Worm (Caenorhabditis elegans) whole organism, L4 larva: ENCODE data around the gene C27A2.12.
A peak's percentile ranks its signal among the peaks of the same experiment; 100 is the strongest.

Experiments used
- F10B5.3 ChIP-seq: sonication (generic microtip); optimal IDR thresholded peaks from 2 replicates; lab custom pipeline; 2016; ENCODE audit warnings: mild to moderate bottlenecking, missing genetic modification characterization, missing compliant biosample characterization
- F37D6.2 ChIP-seq: sonication (generic microtip); optimal IDR thresholded peaks from 2 replicates; lab custom pipeline; 2016; ENCODE audit warnings: mild to moderate bottlenecking, missing genetic modification characterization, missing compliant biosample characterization
- F44E2.7 ChIP-seq: fragments of 200-800 bp; sonication (Bioruptor generic); IDR thresholded peaks from 2 replicates; pipeline ENCODE4 v2.1.2; 2022; ENCODE audit warnings: missing genetic modification characterization, missing compliant biosample characterization
- R02D3.7 ChIP-seq: fragments of 150-350 bp; sonication (generic microtip); optimal IDR thresholded peaks from 3 replicates; lab custom pipeline; 2014; ENCODE audit warnings: missing biosample characterization, missing genetic modification characterization
- T20F7.1 ChIP-seq: fragments of 200-800 bp; sonication (Bioruptor generic); optimal IDR thresholded peaks from 2 replicates; lab custom pipeline; 2018; ENCODE audit warnings: mild to moderate bottlenecking, missing genetic modification characterization, missing compliant biosample characterization
- Y105C5A.15 ChIP-seq: fragments of 200-800 bp; sonication (Bioruptor generic); IDR thresholded peaks from 2 replicates; pipeline ENCODE4 v1.3.6; 2022; ENCODE audit warnings: missing genetic modification characterization, missing compliant biosample characterization
- Y48G9A.11 ChIP-seq: fragments of 200-800 bp; sonication (Bioruptor generic); IDR thresholded peaks from 2 replicates; pipeline ENCODE4 v1.3.6; 2022; ENCODE audit warnings: missing genetic modification reagents, missing genetic modification characterization, missing compliant biosample characterization
- Y5F2A.4 ChIP-seq: fragments of 200-800 bp; sonication (Bioruptor generic); optimal IDR thresholded peaks from 2 replicates; lab custom pipeline; 2018; ENCODE audit warnings: mild to moderate bottlenecking, missing genetic modification characterization, missing compliant biosample characterization
- Y75B8A.6 ChIP-seq: fragments of 200-800 bp; sonication (Bioruptor generic); IDR thresholded peaks from 2 replicates; pipeline ENCODE4 v1.3.6; 2022; ENCODE audit warnings: missing genetic modification reagents, missing genetic modification characterization, missing compliant biosample characterization
- ZK337.2 ChIP-seq: fragments of 200-800 bp; sonication (Bioruptor generic); IDR thresholded peaks from 2 replicates; pipeline ENCODE4 v1.3.6; 2022; ENCODE audit warnings: missing genetic modification reagents, missing genetic modification characterization, missing compliant biosample characterization
- aha-1 ChIP-seq: fragments of 150-350 bp; peaks from one replicate; lab custom pipeline; 2014; ENCODE audit warnings: missing biosample characterization, missing genetic modification characterization
- attf-4 ChIP-seq: sonication (generic microtip); optimal IDR thresholded peaks from 3 replicates; lab custom pipeline; 2017; ENCODE audit warnings: missing biosample characterization, missing genetic modification characterization
- ceh-20 ChIP-seq: fragments of 200-800 bp; sonication (Bioruptor generic); IDR thresholded peaks from 2 replicates; pipeline ENCODE4 v1.3.6; 2022; ENCODE audit warnings: missing genetic modification reagents, missing genetic modification characterization, missing compliant biosample characterization
- ceh-82 ChIP-seq: sonication (generic microtip); optimal IDR thresholded peaks from 2 replicates; lab custom pipeline; 2017; ENCODE audit warnings: missing biosample characterization, missing genetic modification characterization
- ctbp-1 ChIP-seq: fragments of 200-800 bp; sonication (Bioruptor generic); IDR thresholded peaks from 2 replicates; pipeline ENCODE4 v1.3.6; 2022; ENCODE audit warnings: missing genetic modification reagents, missing genetic modification characterization, missing compliant biosample characterization
- dmd-9 ChIP-seq: fragments of 200-800 bp; sonication (Bioruptor generic); IDR thresholded peaks from 2 replicates; pipeline ENCODE4 v1.3.6; 2022; ENCODE audit warnings: missing genetic modification reagents, missing genetic modification characterization, missing compliant biosample characterization
- dpl-1 ChIP-seq: fragments of 150-350 bp; optimal IDR thresholded peaks from 2 replicates; lab custom pipeline; 2014; ENCODE audit warnings: missing biosample characterization, missing genetic modification reagents, missing genetic modification characterization
- fkh-10 ChIP-seq: fragments of 150-350 bp; optimal IDR thresholded peaks from 2 replicates; lab custom pipeline; 2014; ENCODE audit warnings: missing biosample characterization, missing genetic modification reagents, missing genetic modification characterization
- hlh-11 ChIP-seq: fragments of 200-800 bp; sonication (Bioruptor generic); optimal IDR thresholded peaks from 2 replicates; lab custom pipeline; 2018; ENCODE audit warnings: mild to moderate bottlenecking, missing genetic modification characterization, missing compliant biosample characterization
- hlh-30 ChIP-seq: sonication (generic microtip); optimal IDR thresholded peaks from 2 replicates; lab custom pipeline; 2017; ENCODE audit warnings: antibody characterized with exemption, mild to moderate bottlenecking, missing genetic modification characterization, missing compliant biosample characterization; ENCODE audit not compliant: insufficient read depth
- hmg-1.1 ChIP-seq: fragments of 200-800 bp; sonication (Bioruptor generic); IDR thresholded peaks from 2 replicates; pipeline ENCODE4 v1.3.6; 2022; ENCODE audit warnings: missing genetic modification reagents, missing genetic modification characterization, missing compliant biosample characterization
- lin-1 ChIP-seq: fragments of 200-800 bp; sonication (Bioruptor generic); IDR thresholded peaks from 2 replicates; pipeline ENCODE4 v1.3.6; 2022; ENCODE audit warnings: missing genetic modification reagents, missing genetic modification characterization, missing compliant biosample characterization
- lin-15B ChIP-seq: fragments of 150-350 bp; sonication (generic microtip); optimal IDR thresholded peaks from 3 replicates; lab custom pipeline; 2014; ENCODE audit warnings: missing biosample characterization, missing genetic modification characterization
- lin-29 ChIP-seq: fragments of 200-800 bp; sonication (Bioruptor generic); IDR thresholded peaks from 2 replicates; pipeline ENCODE4 v1.3.6; 2022; ENCODE audit warnings: missing genetic modification reagents, missing genetic modification characterization, missing compliant biosample characterization
- lin-38 ChIP-seq: fragments of 200-800 bp; sonication (Bioruptor generic); IDR thresholded peaks from 2 replicates; pipeline ENCODE4 v1.3.6; 2022; ENCODE audit warnings: missing genetic modification reagents, missing genetic modification characterization, missing compliant biosample characterization
- lin-39 ChIP-seq: fragments of 150-350 bp; optimal IDR thresholded peaks from 2 replicates; lab custom pipeline; 2014; ENCODE audit warnings: missing biosample characterization, missing genetic modification reagents, missing genetic modification characterization
- madf-5 ChIP-seq, 2 experiments: fragments of 200-800 bp; sonication (Bioruptor generic); IDR thresholded peaks; 2 replicates each; pipeline ENCODE4 v1.3.6; 2022; ENCODE audit warnings: missing compliant biosample characterization in 2 of 2, missing genetic modification characterization in 2 of 2
- mdl-1 ChIP-seq, 2 experiments: fragments of 150-350 bp in 1 of 2; sonication (generic microtip) in 1 of 2; optimal IDR thresholded peaks; 2 replicates each; lab custom pipeline; 2014 to 2017; ENCODE audit warnings: missing biosample characterization in 2 of 2, missing genetic modification characterization in 2 of 2
- mdt-29 ChIP-seq: fragments of 200-800 bp; sonication (Bioruptor generic); IDR thresholded peaks from 2 replicates; pipeline ENCODE4 v1.3.6; 2022; ENCODE audit warnings: missing genetic modification reagents, missing genetic modification characterization, missing compliant biosample characterization
- mep-1 ChIP-seq: fragments of 150-350 bp; sonication (generic microtip); optimal IDR thresholded peaks from 3 replicates; lab custom pipeline; 2014; ENCODE audit warnings: missing biosample characterization, missing genetic modification characterization
- mxl-2 ChIP-seq: fragments of 200-800 bp; sonication (Bioruptor generic); conservative IDR thresholded peaks from 2 replicates; pipeline ENCODE4 v1.3.6; 2022; ENCODE audit warnings: missing genetic modification reagents, missing genetic modification characterization, missing compliant biosample characterization
- nhr-41 ChIP-seq: fragments of 200-800 bp; sonication (Bioruptor generic); IDR thresholded peaks from 2 replicates; pipeline ENCODE4 v1.3.6; 2022; ENCODE audit warnings: missing genetic modification reagents, missing genetic modification characterization, missing compliant biosample characterization
- nhr-42 ChIP-seq: fragments of 200-800 bp; sonication (Bioruptor generic); IDR thresholded peaks from 2 replicates; pipeline ENCODE4 v1.3.6; 2022; ENCODE audit warnings: missing genetic modification characterization, missing compliant biosample characterization
- nhr-48 ChIP-seq: sonication (generic microtip); optimal IDR thresholded peaks from 2 replicates; lab custom pipeline; 2016; ENCODE audit warnings: mild to moderate bottlenecking, missing genetic modification characterization, missing compliant biosample characterization
- nhr-6 ChIP-seq: fragments of 150-350 bp; optimal IDR thresholded peaks from 2 replicates; lab custom pipeline; 2014; ENCODE audit warnings: missing biosample characterization, missing genetic modification characterization
- rbr-2 ChIP-seq: sonication (generic microtip); optimal IDR thresholded peaks from 2 replicates; lab custom pipeline; 2016; ENCODE audit warnings: missing genotype, missing genetic modification characterization, missing compliant biosample characterization
- saeg-2 ChIP-seq: fragments of 200-800 bp; sonication (Bioruptor generic); IDR thresholded peaks from 2 replicates; pipeline ENCODE4 v1.3.6; 2022; ENCODE audit warnings: missing genetic modification reagents, missing genetic modification characterization, missing compliant biosample characterization
- sdz-12 ChIP-seq: fragments of 200-800 bp; sonication (Bioruptor generic); optimal IDR thresholded peaks from 2 replicates; lab custom pipeline; 2018; ENCODE audit warnings: mild to moderate bottlenecking, missing genetic modification characterization, missing compliant biosample characterization
- set-16 ChIP-seq: fragments of 200-800 bp; sonication (Bioruptor generic); IDR thresholded peaks from 2 replicates; pipeline ENCODE4 v1.3.6; 2022; ENCODE audit warnings: missing genetic modification reagents, missing genetic modification characterization, missing compliant biosample characterization
- skn-1 ChIP-seq: fragments of 150-350 bp; optimal IDR thresholded peaks from 2 replicates; lab custom pipeline; 2014; ENCODE audit warnings: missing biosample characterization, missing genetic modification characterization
- snpc-4 ChIP-seq: fragments of 150-350 bp; optimal IDR thresholded peaks from 2 replicates; lab custom pipeline; 2014; ENCODE audit warnings: missing biosample characterization, missing genetic modification characterization
- spr-3 ChIP-seq: fragments of 200-800 bp; sonication (Bioruptor generic); optimal IDR thresholded peaks from 2 replicates; lab custom pipeline; 2018; ENCODE audit warnings: mild to moderate bottlenecking, missing genetic modification characterization, missing compliant biosample characterization
- unc-62 ChIP-seq, 3 experiments: fragments of 150-350 bp in 1 of 3; sonication (generic microtip); optimal IDR thresholded peaks in 2 of 3; peaks in 1 of 3; 1 replicate in 1 of 3; 2 replicates in 2 of 3; lab custom pipeline; 2014 to 2017; ENCODE audit warnings: missing biosample characterization in 3 of 3, missing genetic modification characterization in 3 of 3, missing genetic modification reagents in 3 of 3, missing genotype in 1 of 3
- vab-7 ChIP-seq: fragments of 200-800 bp; sonication (Bioruptor generic); IDR thresholded peaks from 2 replicates; pipeline ENCODE4 v1.3.6; 2022; ENCODE audit warnings: missing genetic modification reagents, missing genetic modification characterization, missing compliant biosample characterization
- zfp-3 ChIP-seq: fragments of 200-800 bp; sonication (Bioruptor generic); conservative IDR thresholded peaks from 2 replicates; pipeline ENCODE4 v1.3.6; 2022; ENCODE audit warnings: missing genetic modification reagents, missing genetic modification characterization, missing compliant biosample characterization
- zip-11 ChIP-seq: fragments of 200-800 bp; sonication (Bioruptor generic); IDR thresholded peaks from 2 replicates; pipeline ENCODE4 v1.3.6; 2022; ENCODE audit warnings: missing genetic modification characterization, missing compliant biosample characterization
- ztf-11 ChIP-seq: fragments of 150-350 bp; optimal IDR thresholded peaks from 2 replicates; lab custom pipeline; 2014; ENCODE audit warnings: missing biosample characterization, missing genetic modification characterization

C27A2.12 gene

ce11 chrII:5057315-5057714, 621 bp downstream of the C27A2.12 start (continued):
- TF ChIP-seq spr-3 (GFP tag; lab: Kevin White, UChicago) (peak; percentile 40), nhr-6 (tag; lab: Kevin White, UChicago) (no peak), ceh-82 (no peak), ceh-20 (0 out of 2 replicates have a peak, but pooled peaks have one; percentile 45), sdz-12 (peak; percentile 55), Y48G9A.11 (peak; percentile 63), F44E2.7 (GFP tag; lab: Robert Waterston, UW) (no peak), nhr-42 (peak; percentile 72; the same call in 1 of the 2 replicates), rbr-2 (tag; lab: Kevin White, UChicago) (peak; percentile 68), zip-11 (0 out of 2 replicates have a peak, but pooled peaks have one; percentile 21), F37D6.2 (peak; percentile 13), ZK337.2 (GFP tag; lab: Robert Waterston, UW) (peak; percentile 58; the same call in 1 of the 2 replicates), R02D3.7 (tag; lab: Kevin White, UChicago) (no peak), hlh-30 (tag; lab: Kevin White, UChicago) (peak; percentile 51), set-16 (GFP tag; lab: Robert Waterston, UW) (peak; percentile 20; the same call in 1 of the 2 replicates), Y5F2A.4 (GFP tag; lab: Kevin White, UChicago) (no peak), skn-1 (tag; lab: Kevin White, UChicago) (no peak), F10B5.3 (tag; lab: Kevin White, UChicago) (peak; percentile 63), mxl-2 (GFP tag; lab: Robert Waterston, UW) (no peak), snpc-4 (tag; lab: Kevin White, UChicago) (peak; percentile 93), nhr-48 (peak; percentile 34), lin-15B (tag; lab: Kevin White, UChicago) (no peak), mdt-29 (GFP tag; lab: Robert Waterston, UW) (peak; percentile 51; the same call in 1 of the 2 replicates), ztf-11 (tag; lab: Kevin White, UChicago) (no peak), T20F7.1 (GFP tag; lab: Kevin White, UChicago) (peak; percentile 48), hmg-1.1 (GFP tag; lab: Robert Waterston, UW) (peak; percentile 75), lin-39 (no peak), mdl-1 (tag; optimal IDR thresholded peaks at IDR 0.05; lab: Kevin White, UChicago) (peak in 1 of 2 experiments; percentile 55)

DNA sequence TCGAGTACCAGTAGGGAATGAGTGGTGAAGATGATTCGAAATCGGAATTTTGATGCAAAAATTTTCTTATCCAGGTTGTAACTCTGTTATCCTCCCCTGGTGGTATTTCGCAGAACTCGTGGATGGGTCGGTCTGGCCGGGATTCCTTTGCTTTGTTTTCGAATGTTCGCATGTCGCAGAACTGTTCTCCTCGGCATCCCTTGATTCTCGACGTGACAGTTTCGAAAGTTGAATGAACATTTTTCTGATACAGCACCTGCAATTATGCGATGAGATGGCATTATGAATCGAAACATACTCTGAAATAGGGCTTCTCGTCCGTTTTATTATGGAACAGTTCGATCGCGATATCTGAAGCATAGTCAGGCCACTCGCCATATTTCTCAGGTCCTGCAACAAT, 1.7 kb downstream of the C27A2.12 start:
- TF ChIP-seq unc-62 (GFP tag; optimal IDR thresholded peaks at IDR 0.05 in 1 of 2; lab: Kevin White, UChicago) (no peak), unc-62 (tag; optimal IDR thresholded peaks at IDR 0.05; lab: Kevin White, UChicago) (no peak), madf-5 (GFP tag; IDR thresholded peaks at IDR 0.05; lab: Robert Waterston, UW) (peak in 1 of 2 experiments; percentile 40; a peak in 1 of 4 replicates), hlh-11 (tag; lab: Kevin White, UChicago) (no peak), ctbp-1 (GFP tag; lab: Robert Waterston, UW) (peak; percentile 10; the same call in 1 of the 2 replicates), zfp-3 (GFP tag; lab: Robert Waterston, UW) (0 out of 2 replicates have a peak, but pooled peaks have one; percentile 19), aha-1 (tag; lab: Kevin White, UChicago) (peak; percentile 21), mep-1 (tag; lab: Kevin White, UChicago) (no peak), lin-38 (GFP tag; lab: Robert Waterston, UW) (no peak)

DNA sequence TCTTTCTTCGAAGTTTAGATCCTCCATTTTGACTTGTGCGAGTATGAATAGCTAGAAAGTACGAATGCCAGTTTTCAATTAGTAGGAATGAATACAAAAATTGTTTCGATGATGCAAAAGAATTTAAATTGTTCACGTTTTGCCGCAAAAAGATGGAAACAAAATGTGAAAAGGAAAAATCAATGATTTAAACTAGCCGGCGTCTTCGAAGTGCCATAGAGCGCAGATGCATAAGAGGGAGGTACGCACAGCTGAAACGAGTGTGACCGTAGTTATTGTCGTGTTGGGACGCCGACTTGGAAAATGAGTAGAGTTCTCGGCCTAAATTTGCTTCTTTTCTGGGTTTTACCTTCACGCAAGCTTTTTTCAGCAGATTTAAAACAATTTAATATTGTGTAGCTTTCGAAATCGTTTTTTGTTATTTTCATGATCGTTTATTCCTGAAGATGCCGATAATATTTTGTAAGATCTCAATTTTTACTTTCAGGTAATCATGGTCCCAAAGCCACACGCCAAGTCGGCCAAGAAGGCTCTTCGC, 2.7 kb downstream of the C27A2.12 start, which contains the start of the genes ify-1 and rpl-22:
TSS of gene ify-1 (minus strand) at position 51 of the 538 bp plus-strand sequence.
TSS of gene rpl-22 (plus strand) at position 488 of the 538 bp plus-strand sequence.
- TF ChIP-seq unc-62 (GFP tag; optimal IDR thresholded peaks at IDR 0.05 in 1 of 2; lab: Kevin White, UChicago) (peak in 1 of 2 experiments; percentile 98), unc-62 (tag; optimal IDR thresholded peaks at IDR 0.05; lab: Kevin White, UChicago) (peak; percentile 35), mxl-2 (GFP tag; lab: Robert Waterston, UW) (no peak), vab-7 (GFP tag; lab: Robert Waterston, UW) (0 out of 2 replicates have a peak, but pooled peaks have one; percentile 60), dmd-9 (GFP tag; lab: Robert Waterston, UW) (0 out of 2 replicates have a peak, but pooled peaks have one; percentile 35), fkh-10 (GFP tag; lab: Kevin White, UChicago) (peak; percentile 91), Y75B8A.6 (GFP tag; lab: Robert Waterston, UW) (0 out of 2 replicates have a peak, but pooled peaks have one; percentile 36), zfp-3 (GFP tag; lab: Robert Waterston, UW) (peak; percentile 50; the same call in 1 of the 2 replicates), dpl-1 (GFP tag; lab: Kevin White, UChicago) (peak; percentile 94), attf-4 (tag; lab: Kevin White, UChicago) (no peak), saeg-2 (GFP tag; lab: Robert Waterston, UW) (no peak), nhr-41 (GFP tag; lab: Robert Waterston, UW) (no peak), nhr-42 (no peak), F37D6.2 (peak; percentile 56), aha-1 (tag; lab: Kevin White, UChicago) (peak; percentile 91), lin-29 (GFP tag; lab: Robert Waterston, UW) (no peak), lin-1 (GFP tag; lab: Robert Waterston, UW) (no peak), Y105C5A.15 (GFP tag; lab: Robert Waterston, UW) (no peak), set-16 (GFP tag; lab: Robert Waterston, UW) (no peak; the same call in 1 of the 2 replicates)
